Fruit fly (Drosophila melanogaster) whole organism, embryonic: ENCODE measurements around the gene CG17572.
A peak's percentile ranks its signal among the peaks of the same experiment; 100 is the strongest.

Experiments
- CG10274 ChIP-seq: fragments of 200-800 bp; sonication (Bioruptor generic); optimal IDR thresholded peaks from 3 replicates; lab custom pipeline; 2017; ENCODE audit warnings: missing biosample characterization, mild to moderate bottlenecking, missing genetic modification characterization
- CG13894 ChIP-seq: fragments of 200-800 bp; sonication (Bioruptor generic); optimal IDR thresholded peaks from 3 replicates; lab custom pipeline; 2018; ENCODE audit warnings: missing biosample characterization, mild to moderate bottlenecking, missing genetic modification characterization, moderate library complexity
- CG1647 ChIP-seq: fragments of 200-800 bp; sonication (Bioruptor generic); optimal IDR thresholded peaks from 3 replicates; lab custom pipeline; 2016; ENCODE audit warnings: missing biosample characterization, missing genetic modification characterization
- CG17359 ChIP-seq: fragments of 200-800 bp; sonication (Bioruptor generic); optimal IDR thresholded peaks from 3 replicates; lab custom pipeline; 2018; ENCODE audit warnings: missing biosample characterization, mild to moderate bottlenecking, missing genetic modification characterization, moderate library complexity
- CG1792 ChIP-seq: fragments of 200-800 bp; sonication (Bioruptor generic); optimal IDR thresholded peaks from 2 replicates; lab custom pipeline; 2016; ENCODE audit warnings: missing biosample characterization, missing genetic modification characterization
- CG2712 ChIP-seq: fragments of 200-800 bp; optimal IDR thresholded peaks from 3 replicates; lab custom pipeline; 2019; ENCODE audit warnings: missing biosample characterization, mild to moderate bottlenecking, missing genetic modification characterization, moderate library complexity
- CG4282 ChIP-seq: fragments of 200-800 bp; sonication (Bioruptor generic); optimal IDR thresholded peaks from 2 replicates; lab custom pipeline; 2016; ENCODE audit warnings: missing biosample characterization, missing genetic modification characterization
- CG4404 ChIP-seq: fragments of 200-800 bp; sonication (Bioruptor generic); IDR thresholded peaks from 2 replicates; pipeline ENCODE4 v1.3.6; 2022; ENCODE audit warnings: missing biosample characterization, missing genetic modification characterization
- CG4424 ChIP-seq: fragments of 200-800 bp; sonication (Bioruptor generic); optimal IDR thresholded peaks from 3 replicates; lab custom pipeline; 2016; ENCODE audit warnings: missing biosample characterization, missing genetic modification characterization
- CG6791 ChIP-seq: fragments of 200-800 bp; sonication (Bioruptor generic); IDR thresholded peaks from 3 replicates; pipeline ENCODE4 v1.3.6; 2022; ENCODE audit warnings: missing biosample characterization, missing genetic modification characterization; ENCODE audit not compliant: partially characterized antibody
- CG7839 ChIP-seq: fragments of 200-800 bp; sonication (Bioruptor generic); optimal IDR thresholded peaks from 3 replicates; lab custom pipeline; 2018; ENCODE audit warnings: missing biosample characterization, mild to moderate bottlenecking, missing genetic modification characterization, moderate library complexity
- Chrac-16 ChIP-seq: fragments of 200-800 bp; sonication (Bioruptor generic); optimal IDR thresholded peaks from 3 replicates; lab custom pipeline; 2016; ENCODE audit warnings: missing biosample characterization, missing genetic modification characterization
- D19A ChIP-seq: fragments of 200-800 bp; optimal IDR thresholded peaks from 3 replicates; lab custom pipeline; 2019; ENCODE audit warnings: missing biosample characterization, mild to moderate bottlenecking, missing genetic modification characterization, moderate library complexity
- Dip3 ChIP-seq: fragments of 200-800 bp; sonication (Bioruptor generic); optimal IDR thresholded peaks from 3 replicates; lab custom pipeline; 2016; ENCODE audit warnings: missing biosample characterization, missing genetic modification characterization
- Doc3 ChIP-seq: fragments of 200-800 bp; sonication (Bioruptor generic); IDR thresholded peaks from 3 replicates; pipeline ENCODE4 v1.3.6; 2022; ENCODE audit warnings: missing biosample characterization, missing genetic modification characterization; ENCODE audit not compliant: partially characterized antibody
- Dref ChIP-seq: fragments of 200-800 bp; sonication (Bioruptor generic); IDR thresholded peaks from 2 replicates; pipeline ENCODE4 v1.3.6; 2022; ENCODE audit warnings: missing biosample characterization, missing genetic modification characterization
- Eip74EF ChIP-seq, 2 experiments: fragments of 200-800 bp in 1 of 2; fragments of >200 bp in 1 of 2; sonication (Bioruptor generic) in 1 of 2; optimal IDR thresholded peaks; 2 replicates each; lab custom pipeline; 2017 to 2019; ENCODE audit warnings: missing biosample characterization in 2 of 2, missing genetic modification characterization in 2 of 2, mild to moderate bottlenecking in 1 of 2, moderate library complexity in 1 of 2
- Gsc ChIP-seq: fragments of 200-800 bp; sonication (Bioruptor generic); IDR thresholded peaks from 2 replicates; pipeline ENCODE4 v1.3.6; 2022; ENCODE audit warnings: missing biosample characterization, missing genetic modification characterization
- Jarid2 ChIP-seq: fragments of 200-800 bp; sonication (Bioruptor generic); optimal IDR thresholded peaks from 3 replicates; lab custom pipeline; 2017; ENCODE audit warnings: mild to moderate bottlenecking, missing biosample characterization, missing genetic modification reagents, missing genetic modification characterization
- Med ChIP-seq: fragments of 200-800 bp; sonication (Bioruptor generic); peaks from one replicate; lab custom pipeline; 2016; ENCODE audit warnings: missing biosample characterization, missing genetic modification characterization, mild to moderate bottlenecking, inconsistent platforms, moderate library complexity
- Neu2 ChIP-seq: fragments of 200-800 bp; sonication (Bioruptor generic); optimal IDR thresholded peaks from 3 replicates; lab custom pipeline; 2016; ENCODE audit warnings: missing biosample characterization, missing genetic modification characterization, borderline replicate concordance
- Scr ChIP-seq: fragments of 200-800 bp; sonication (Bioruptor generic); IDR thresholded peaks from 2 replicates; pipeline ENCODE4 v1.3.6; 2022; ENCODE audit warnings: missing biosample characterization, missing genetic modification characterization; ENCODE audit not compliant: partially characterized antibody
- Six4 ChIP-seq: fragments of 200-800 bp; sonication (Bioruptor generic); optimal IDR thresholded peaks from 2 replicates; lab custom pipeline; 2016; ENCODE audit warnings: missing biosample characterization, missing genetic modification characterization
- TFAM ChIP-seq: fragments of 200-800 bp; sonication (Bioruptor generic); optimal IDR thresholded peaks from 2 replicates; lab custom pipeline; 2017; ENCODE audit warnings: missing biosample characterization, missing genetic modification characterization, inconsistent platforms
- Xbp1 ChIP-seq: fragments of 200-800 bp; sonication (Bioruptor generic); optimal IDR thresholded peaks from 3 replicates; lab custom pipeline; 2016; ENCODE audit warnings: missing biosample characterization, mild to moderate bottlenecking, missing genetic modification characterization
- bbx ChIP-seq: fragments of 200-800 bp; sonication (Bioruptor generic); IDR thresholded peaks from 2 replicates; pipeline ENCODE4 v1.3.6; 2022; ENCODE audit warnings: missing biosample characterization, missing genetic modification characterization; ENCODE audit not compliant: partially characterized antibody
- bigmax ChIP-seq: fragments of 200-800 bp; sonication (Bioruptor generic); optimal IDR thresholded peaks from 2 replicates; lab custom pipeline; 2018; ENCODE audit warnings: missing biosample characterization, mild to moderate bottlenecking, missing genetic modification characterization
- chn ChIP-seq: fragments of 200-800 bp; sonication (Bioruptor generic); optimal IDR thresholded peaks from 2 replicates; lab custom pipeline; 2016; ENCODE audit warnings: missing biosample characterization, missing genetic modification characterization
- crp ChIP-seq, 2 experiments: fragments of 200-800 bp; sonication (Bioruptor generic); optimal IDR thresholded peaks; 2 replicates in 1 of 2; 3 replicates in 1 of 2; lab custom pipeline; 2017; ENCODE audit warnings: missing biosample characterization in 2 of 2, missing genetic modification characterization in 2 of 2, mild to moderate bottlenecking in 1 of 2, moderate library complexity in 1 of 2
- dmrt11E ChIP-seq: fragments of 200-800 bp; sonication (Bioruptor generic); optimal IDR thresholded peaks from 3 replicates; lab custom pipeline; 2018; ENCODE audit warnings: missing biosample characterization, mild to moderate bottlenecking, missing genetic modification characterization, moderate library complexity
- fru ChIP-seq: fragments of >200 bp; optimal IDR thresholded peaks from 2 replicates; lab custom pipeline; 2017
- gcm2 ChIP-seq: fragments of 200-800 bp; sonication (Bioruptor generic); optimal IDR thresholded peaks from 2 replicates; lab custom pipeline; 2016; ENCODE audit warnings: missing biosample characterization, missing genetic modification characterization
- hkb ChIP-seq, 2 experiments: fragments of 200-800 bp in 1 of 2; fragments of >200 bp in 1 of 2; sonication (Bioruptor generic) in 1 of 2; IDR thresholded peaks in 1 of 2; optimal IDR thresholded peaks in 1 of 2; 2 replicates each; pipeline versions ENCODE4 v1.3.6 to Lab custom; 2017 to 2022; ENCODE audit warnings: missing biosample characterization in 1 of 2, missing genetic modification characterization in 1 of 2
- insv ChIP-seq, 2 experiments: fragments of 200-800 bp; sonication (Bioruptor generic); optimal IDR thresholded peaks; 3 replicates each; lab custom pipeline; 2016 to 2018; ENCODE audit warnings: missing biosample characterization in 2 of 2, missing genetic modification characterization in 2 of 2
- kah ChIP-seq: fragments of 200-800 bp; sonication (Bioruptor generic); optimal IDR thresholded peaks from 2 replicates; lab custom pipeline; 2018; ENCODE audit warnings: missing biosample characterization, mild to moderate bottlenecking, missing genetic modification characterization
- knrl ChIP-seq: fragments of 200-800 bp; sonication (Bioruptor generic); IDR thresholded peaks from 3 replicates; pipeline ENCODE4 v1.3.6; 2022; ENCODE audit warnings: missing biosample characterization, missing genetic modification characterization; ENCODE audit not compliant: partially characterized antibody
- lbe ChIP-seq: fragments of 200-800 bp; sonication (Bioruptor generic); optimal IDR thresholded peaks from 2 replicates; lab custom pipeline; 2016; ENCODE audit warnings: missing biosample characterization, mild to moderate bottlenecking, missing genetic modification characterization
- nmo ChIP-seq: fragments of 200-800 bp; sonication (Bioruptor generic); optimal IDR thresholded peaks from 2 replicates; lab custom pipeline; 2018; ENCODE audit warnings: missing biosample characterization, mild to moderate bottlenecking, missing genetic modification characterization, moderate library complexity
- otp ChIP-seq: fragments of 200-800 bp; sonication (Bioruptor generic); IDR thresholded peaks from 3 replicates; pipeline ENCODE4, ENCODE4 v1.3.6; 2022; ENCODE audit warnings: missing biosample characterization, missing genetic modification characterization
- peb ChIP-seq: fragments of 200-800 bp; sonication (Bioruptor generic); IDR thresholded peaks from 2 replicates; pipeline ENCODE4 v1.3.6; 2022; ENCODE audit warnings: missing biosample characterization, missing genetic modification characterization
- ranshi ChIP-seq: fragments of 200-800 bp; sonication (Bioruptor generic); IDR thresholded peaks from 2 replicates; pipeline ENCODE4 v1.3.6; 2022; ENCODE audit warnings: missing biosample characterization, missing genetic modification characterization
- run ChIP-seq: fragments of 200-800 bp; sonication (Bioruptor generic); optimal IDR thresholded peaks from 3 replicates; lab custom pipeline; 2018; ENCODE audit warnings: missing biosample characterization, mild to moderate bottlenecking, missing genetic modification characterization
- sens ChIP-seq: fragments of 200-800 bp; sonication (Bioruptor generic); peaks from one replicate; lab custom pipeline; 2016; ENCODE audit warnings: missing biosample characterization, missing genetic modification characterization
- sr ChIP-seq: fragments of 200-800 bp; sonication (Bioruptor generic); IDR thresholded peaks from 3 replicates; pipeline ENCODE4 v1.3.6; 2022; ENCODE audit warnings: missing biosample characterization, missing genetic modification characterization
- stwl ChIP-seq: fragments of 200-800 bp; sonication (Bioruptor generic); optimal IDR thresholded peaks from 3 replicates; lab custom pipeline; 2018; ENCODE audit warnings: missing biosample characterization, mild to moderate bottlenecking, missing genetic modification characterization, moderate library complexity
- tap ChIP-seq: fragments of 200-800 bp; optimal IDR thresholded peaks from 3 replicates; lab custom pipeline; 2019; ENCODE audit warnings: missing biosample characterization, mild to moderate bottlenecking, missing genetic modification characterization, moderate library complexity
- tll ChIP-seq, 2 experiments: fragments of 200-800 bp in 1 of 2; fragments of >200 bp in 1 of 2; sonication (Bioruptor generic) in 1 of 2; optimal IDR thresholded peaks; 2 replicates each; lab custom pipeline; 2017 to 2019; ENCODE audit warnings: missing biosample characterization in 2 of 2, missing genetic modification characterization in 2 of 2, mild to moderate bottlenecking in 1 of 2, moderate library complexity in 1 of 2
- usp ChIP-seq: fragments of >200 bp; optimal IDR thresholded peaks from 2 replicates; lab custom pipeline; 2017; ENCODE audit warnings: missing biosample characterization, missing genetic modification characterization
- vfl ChIP-seq: fragments of 200-800 bp; sonication (Bioruptor generic); optimal IDR thresholded peaks from 2 replicates; lab custom pipeline; 2016; ENCODE audit warnings: missing biosample characterization, missing genetic modification characterization

The CG17572 gene

DNA sequence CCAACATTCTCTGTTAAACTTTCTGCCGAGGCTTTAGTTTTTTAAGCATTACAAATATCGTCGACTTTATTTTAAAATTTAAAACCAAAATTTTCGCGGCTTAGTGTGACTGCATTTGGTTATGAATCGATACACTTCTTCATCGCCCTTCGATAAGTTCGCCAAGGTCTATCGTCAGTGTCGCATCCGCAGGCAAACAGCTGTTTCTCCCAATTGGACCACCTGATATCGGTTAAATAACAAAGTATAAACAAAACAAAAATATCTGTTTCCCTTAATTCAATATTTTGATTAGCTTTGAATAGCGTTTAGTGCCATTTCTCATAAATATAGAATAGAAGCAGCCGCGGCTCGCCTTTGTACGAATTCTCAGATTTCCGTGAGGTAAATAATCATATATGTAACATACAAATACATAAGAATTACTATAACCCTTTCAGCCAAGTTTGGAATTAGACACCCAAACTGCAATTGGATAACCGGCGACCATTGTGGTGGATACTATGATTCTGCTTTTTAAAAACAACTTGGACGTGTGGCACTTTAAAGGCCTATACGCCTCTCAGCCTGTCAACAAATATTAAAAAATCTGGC, 40.3 kb upstream of the CG17572 start, which contains the start of gene CG10561 (continued):
- TF ChIP-seq insv (GFP tag; optimal IDR thresholded peaks at IDR 0.05; lab: Kevin White, UChicago) (peak in 1 of 2 experiments; percentile 93), CG17359 (no peak), kah (GFP tag; lab: Kevin White, UChicago) (peak; percentile 69), knrl (GFP tag; lab: Robert Waterston, UW) (peak; percentile 53; the same call in 2 of the 3 replicates), tap (tag; lab: Kevin White, UChicago) (no peak), lbe (peak; percentile 34), CG10274 (GFP tag; lab: Kevin White, UChicago) (no peak), Gsc (GFP tag; lab: Robert Waterston, UW) (no peak), run (no peak), Doc3 (GFP tag; lab: Robert Waterston, UW) (peak; percentile 25; the same call in 1 of the 3 replicates), TFAM (GFP tag; lab: Kevin White, UChicago) (no peak), CG2712 (tag; lab: Kevin White, UChicago) (no peak), CG6791 (GFP tag; lab: Robert Waterston, UW) (peak; percentile 76), tll (GFP tag; optimal IDR thresholded peaks at IDR 0.05; lab: Kevin White, UChicago) (no peak), Chrac-16 (no peak), chn (GFP tag; lab: Kevin White, UChicago) (no peak), CG13894 (no peak), Eip74EF (GFP tag; optimal IDR thresholded peaks at IDR 0.05; lab: Kevin White, UChicago) (no peak), stwl (tag; lab: Kevin White, UChicago) (peak; percentile 68), CG1792 (no peak), Scr (GFP tag; lab: Robert Waterston, UW) (peak; percentile 68), sr (GFP tag; lab: Robert Waterston, UW) (no peak), CG4424 (GFP tag; lab: Kevin White, UChicago) (no peak), dmrt11E (tag; lab: Kevin White, UChicago) (no peak), crp (GFP tag; optimal IDR thresholded peaks at IDR 0.05; lab: Kevin White, UChicago) (peak; percentile 67 to 96), fru (lab: Kevin White, UChicago) (no peak), CG1647 (no peak), gcm2 (GFP tag; lab: Kevin White, UChicago) (no peak), ranshi (no peak), nmo (GFP tag; lab: Kevin White, UChicago) (peak; percentile 12), Dref (GFP tag; lab: Robert Waterston, UW) (peak; percentile 92), vfl (GFP tag; lab: Kevin White, UChicago) (no peak), Med (GFP tag; lab: Kevin White, UChicago) (peak; percentile 43), Dip3 (GFP tag; lab: Kevin White, UChicago) (no peak), sens (GFP tag; lab: Kevin White, UChicago) (peak; percentile 60), Six4 (GFP tag; lab: Kevin White, UChicago) (no peak), CG4282 (GFP tag; lab: Kevin White, UChicago) (no peak), Xbp1 (GFP tag; lab: Kevin White, UChicago) (no peak), CG7839 (tag; lab: Kevin White, UChicago) (no peak), otp (GFP tag; lab: Robert Waterston, UW) (no peak), peb (GFP tag; lab: Robert Waterston, UW) (no peak), bigmax (GFP tag; lab: Kevin White, UChicago) (peak; percentile 44), D19A (tag; lab: Kevin White, UChicago) (no peak), bbx (GFP tag; lab: Robert Waterston, UW) (peak; percentile 78), Jarid2 (GFP tag; lab: Kevin White, UChicago) (no peak), CG4404 (GFP tag; lab: Robert Waterston, UW) (no peak), usp (no peak), hkb (optimal IDR thresholded peaks at IDR 0.05; lab: Kevin White, UChicago) (no peak), hkb (GFP tag; IDR thresholded peaks at IDR 0.05; lab: Robert Waterston, UW) (no peak), Neu2 (GFP tag; lab: Kevin White, UChicago) (peak; percentile 17)
